Worm (Caenorhabditis elegans) whole organism, L3 larva: Measurements from ENCODE around the gene frm-8.

ENCODE experiments used
- R02D3.7 ChIP-seq: fragments of 150-350 bp; optimal IDR thresholded peaks from 2 replicates; lab custom pipeline; 2014; ENCODE audit warnings: missing biosample characterization, missing genetic modification characterization
- ZK546.5 ChIP-seq: sonication (generic microtip); optimal IDR thresholded peaks from 2 replicates; lab custom pipeline; 2017; ENCODE audit warnings: missing biosample characterization, missing genetic modification characterization
- ama-1 ChIP-seq: fragments of 150-350 bp; optimal IDR thresholded peaks from 2 replicates; lab custom pipeline; 2018
- ceh-9 ChIP-seq: sonication (generic microtip); optimal IDR thresholded peaks from 2 replicates; lab custom pipeline; 2018; ENCODE audit warnings: missing biosample characterization, missing genetic modification characterization
- daf-12 ChIP-seq: fragments of 150-350 bp; optimal IDR thresholded peaks from 2 replicates; lab custom pipeline; 2014; ENCODE audit warnings: missing biosample characterization, missing genetic modification reagents, missing genetic modification characterization
- egl-5 ChIP-seq: fragments of 150-350 bp; optimal IDR thresholded peaks from 2 replicates; lab custom pipeline; 2017; ENCODE audit warnings: missing biosample characterization, missing genetic modification reagents, missing genetic modification characterization, inconsistent platforms
- elt-2 ChIP-seq: sonication (generic microtip); optimal IDR thresholded peaks from 2 replicates; lab custom pipeline; 2016; ENCODE audit warnings: missing genetic modification reagents, mild to moderate bottlenecking, missing genetic modification characterization, missing compliant biosample characterization
- elt-3 ChIP-seq, 3 experiments: fragments of 150-350 bp in 1 of 3; sonication (generic microtip) in 2 of 3; optimal IDR thresholded peaks; 2 replicates in 2 of 3; 4 replicates in 1 of 3; lab custom pipeline; 2014 to 2017; ENCODE audit warnings: missing biosample characterization in 3 of 3, missing genetic modification characterization in 3 of 3
- eor-1 ChIP-seq, 2 experiments: fragments of 150-350 bp; optimal IDR thresholded peaks; 2 replicates each; lab custom pipeline; 2014 to 2018; ENCODE audit warnings: missing biosample characterization in 2 of 2, missing genetic modification characterization in 2 of 2
- fkh-10 ChIP-seq: sonication (generic microtip); optimal IDR thresholded peaks from 2 replicates; lab custom pipeline; 2017; ENCODE audit warnings: missing biosample characterization, missing genetic modification reagents, missing genetic modification characterization
- fkh-2 ChIP-seq: fragments of 150-350 bp; optimal IDR thresholded peaks from 2 replicates; lab custom pipeline; 2014; ENCODE audit warnings: missing biosample characterization, missing genetic modification reagents, missing genetic modification characterization
- fos-1 ChIP-seq: fragments of 150-350 bp; optimal IDR thresholded peaks from 2 replicates; lab custom pipeline; 2014; ENCODE audit warnings: missing biosample characterization, missing genetic modification characterization
- lin-39 ChIP-seq: fragments of 150-350 bp; optimal IDR thresholded peaks from 2 replicates; lab custom pipeline; 2018; ENCODE audit warnings: missing biosample characterization, missing genetic modification reagents, missing genetic modification characterization
- lsy-12 ChIP-seq: sonication (generic microtip); optimal IDR thresholded peaks from 2 replicates; lab custom pipeline; 2016; ENCODE audit warnings: mild to moderate bottlenecking, missing genetic modification characterization, missing compliant biosample characterization
- mdl-1 ChIP-seq: fragments of 150-350 bp; optimal IDR thresholded peaks from 2 replicates; lab custom pipeline; 2014; ENCODE audit warnings: missing biosample characterization, missing genetic modification characterization
- nfya-1 ChIP-seq: sonication (generic microtip); optimal IDR thresholded peaks from 2 replicates; lab custom pipeline; 2017; ENCODE audit warnings: missing genetic modification characterization, mild to moderate bottlenecking, missing compliant biosample characterization, antibody characterized with exemption, moderate library complexity; ENCODE audit not compliant: insufficient read depth
- nhr-11 ChIP-seq: fragments of 150-350 bp; optimal IDR thresholded peaks from 2 replicates; lab custom pipeline; 2014; ENCODE audit warnings: missing biosample characterization, missing genetic modification characterization
- nhr-12 ChIP-seq: fragments of 150-350 bp; optimal IDR thresholded peaks from 2 replicates; lab custom pipeline; 2014; ENCODE audit warnings: missing biosample characterization, missing genetic modification characterization
- nhr-23 ChIP-seq: fragments of 150-350 bp; optimal IDR thresholded peaks from 2 replicates; lab custom pipeline; 2014; ENCODE audit warnings: missing biosample characterization, missing genetic modification reagents, missing genetic modification characterization
- nhr-28 ChIP-seq: fragments of 150-350 bp; optimal IDR thresholded peaks from 2 replicates; lab custom pipeline; 2014; ENCODE audit warnings: missing biosample characterization, missing genetic modification characterization
- nhr-43 ChIP-seq: sonication (generic microtip); optimal IDR thresholded peaks from 2 replicates; lab custom pipeline; 2016; ENCODE audit warnings: mild to moderate bottlenecking, missing genetic modification characterization, missing compliant biosample characterization; ENCODE audit not compliant: poor library complexity, severe bottlenecking
- nhr-67 ChIP-seq: fragments of 150-350 bp; optimal IDR thresholded peaks from 2 replicates; lab custom pipeline; 2014; ENCODE audit warnings: missing biosample characterization, missing genetic modification characterization
- nhr-76 ChIP-seq: fragments of 150-350 bp; sonication (generic microtip); optimal IDR thresholded peaks from 5 replicates; lab custom pipeline; 2014; ENCODE audit warnings: missing biosample characterization, missing genetic modification characterization
- nhr-77 ChIP-seq: fragments of 150-350 bp; optimal IDR thresholded peaks from 2 replicates; lab custom pipeline; 2014; ENCODE audit warnings: missing biosample characterization, missing genetic modification characterization
- pqm-1 ChIP-seq: fragments of 150-350 bp; optimal IDR thresholded peaks from 2 replicates; lab custom pipeline; 2017; ENCODE audit warnings: missing biosample characterization, missing genetic modification characterization, inconsistent platforms
- sea-2 ChIP-seq: fragments of 150-350 bp; sonication (generic microtip); optimal IDR thresholded peaks from 4 replicates; lab custom pipeline; 2014; ENCODE audit warnings: missing biosample characterization, missing genetic modification reagents, missing genetic modification characterization
- skn-1 ChIP-seq: fragments of 150-350 bp; optimal IDR thresholded peaks from 2 replicates; lab custom pipeline; 2014; ENCODE audit warnings: missing biosample characterization, missing genetic modification characterization
- snpc-4 ChIP-seq: fragments of 150-350 bp; optimal IDR thresholded peaks from 2 replicates; lab custom pipeline; 2014; ENCODE audit warnings: missing biosample characterization, missing genetic modification characterization
- tbx-2 ChIP-seq: sonication (generic microtip); optimal IDR thresholded peaks from 2 replicates; lab custom pipeline; 2016; ENCODE audit warnings: mild to moderate bottlenecking, missing genetic modification characterization, missing compliant biosample characterization
- unc-39 ChIP-seq: sonication (generic microtip); optimal IDR thresholded peaks from 4 replicates; lab custom pipeline; 2017; ENCODE audit warnings: missing biosample characterization, missing genetic modification characterization
- zag-1 ChIP-seq: fragments of 150-350 bp; optimal IDR thresholded peaks from 2 replicates; lab custom pipeline; 2014; ENCODE audit warnings: missing biosample characterization, missing genetic modification characterization
- ztf-4 ChIP-seq: fragments of 150-350 bp; optimal IDR thresholded peaks from 2 replicates; lab custom pipeline; 2014; ENCODE audit warnings: missing biosample characterization, missing genetic modification characterization

Gene frm-8

ce11 chrIII:3198307-3198706 lies 20.6 kb downstream of the frm-8 start, which contains the start of gene R148.7:
Gene R148.7, minus strand, starts transcription at chrIII:3198407.
- TF ChIP-seq nfya-1 (tag; lab: Kevin White, UChicago) (no peak), fkh-10 (no peak), ZK546.5 (no peak), daf-12 (tag; lab: Kevin White, UChicago) (no peak), R02D3.7 (tag; lab: Kevin White, UChicago) (no peak), fkh-2 (tag; lab: Kevin White, UChicago) (no peak), lsy-12 (no peak), unc-39 (tag; lab: Kevin White, UChicago) (no peak), nhr-43 (tag; lab: Kevin White, UChicago) (no peak), tbx-2 (no peak), elt-3 (tag; optimal IDR thresholded peaks at IDR 0.05; lab: Kevin White, UChicago) (no peak), sea-2 (no peak), mdl-1 (tag; lab: Kevin White, UChicago) (no peak), nhr-77 (no peak), nhr-76 (tag; lab: Kevin White, UChicago) (no peak), eor-1 (tag; optimal IDR thresholded peaks at IDR 0.05; lab: Kevin White, UChicago) (no peak), pqm-1 (tag; lab: Kevin White, UChicago) (no peak), ceh-9 (tag; lab: Kevin White, UChicago) (no peak), ama-1 (lab: Kevin White, UChicago) (no peak), ztf-4 (tag; lab: Kevin White, UChicago) (no peak)

ce11 chrIII:3197904-3198303 lies 21.0 kb downstream of the frm-8 start:
- TF ChIP-seq ama-1 (lab: Kevin White, UChicago) (no peak), elt-2 (tag; lab: Kevin White, UChicago) (no peak), nhr-11 (tag; lab: Kevin White, UChicago) (no peak), nhr-67 (tag; lab: Kevin White, UChicago) (no peak), nhr-12 (tag; lab: Kevin White, UChicago) (no peak), fos-1 (tag; lab: Kevin White, UChicago) (no peak)
- TF ChIP-seq, all 47 proteins: peak for 0

ce11 chrIII:3191729-3192128 lies 27.2 kb downstream of the frm-8 start:
- TF ChIP-seq nhr-28 (tag; lab: Kevin White, UChicago): no peak
- TF ChIP-seq, all 47 proteins: peak for 0

- TF ChIP-seq snpc-4 (tag; lab: Kevin White, UChicago): no peak
- no peak for TF ChIP-seq nhr-76 (tag; lab: Kevin White, UChicago)
- TF ChIP-seq ZK546.5: no peak
- no peak for TF ChIP-seq skn-1 (tag; lab: Kevin White, UChicago)
- no peak for TF ChIP-seq ama-1 (lab: Kevin White, UChicago)
- TF ChIP-seq nhr-11 (tag; lab: Kevin White, UChicago): no peak
- no peak for TF ChIP-seq nhr-43 (tag; lab: Kevin White, UChicago)
These were observed 27.8 kb downstream of the frm-8 start, which contains the start of gene R148.8 for ce11 chrIII:3191195-3191594. Gene R148.8, plus strand, starts transcription at chrIII:3191495.

- no peak for TF ChIP-seq eor-1 (tag; optimal IDR thresholded peaks at IDR 0.05; lab: Kevin White, UChicago)
- no peak for TF ChIP-seq lsy-12
- no peak for TF ChIP-seq nfya-1 (tag; lab: Kevin White, UChicago)
- no peak for TF ChIP-seq ZK546.5
- TF ChIP-seq nhr-12 (tag; lab: Kevin White, UChicago): no peak
- TF ChIP-seq snpc-4 (tag; lab: Kevin White, UChicago): no peak
- no peak for TF ChIP-seq egl-5 (tag; lab: Kevin White, UChicago)
- TF ChIP-seq elt-2 (tag; lab: Kevin White, UChicago): no peak
- no peak for TF ChIP-seq fos-1 (tag; lab: Kevin White, UChicago)
- TF ChIP-seq, all 47 proteins: peak for 0
These were observed 28.3 kb downstream of the frm-8 start for ce11 chrIII:3190660-3191059.

- no peak for TF ChIP-seq fos-1 (tag; lab: Kevin White, UChicago)
- TF ChIP-seq egl-5 (tag; lab: Kevin White, UChicago): no peak
- TF ChIP-seq nhr-23 (tag; lab: Kevin White, UChicago): no peak
- no peak for TF ChIP-seq zag-1
- TF ChIP-seq ZK546.5: no peak
- no peak for TF ChIP-seq nhr-77
- no peak for TF ChIP-seq ztf-4 (tag; lab: Kevin White, UChicago)
- no peak for TF ChIP-seq nhr-12 (tag; lab: Kevin White, UChicago)
- no peak for TF ChIP-seq lin-39
- TF ChIP-seq pqm-1 (tag; lab: Kevin White, UChicago): no peak
These were observed 30.4 kb downstream of the frm-8 start for ce11 chrIII:3188564-3188963.
